Worm (Caenorhabditis elegans) whole organism, early embryonic: ENCODE results near the gene cosa-1.
"Not testable (repeated sequence)": the region's sequence is repeated elsewhere in the genome, so short reads cannot be mapped to it uniquely, and the experiment has no call there.

Experiments used
- B0310.2 ChIP-seq: sonication (generic microtip); optimal IDR thresholded peaks from 2 replicates; lab custom pipeline; 2016; ENCODE audit warnings: mild to moderate bottlenecking, missing genetic modification characterization, missing compliant biosample characterization
- F13C5.2 ChIP-seq: sonication (generic microtip); optimal IDR thresholded peaks from 2 replicates; lab custom pipeline; 2017; ENCODE audit warnings: mild to moderate bottlenecking, missing genetic modification characterization, inconsistent platforms, missing compliant biosample characterization
- ama-1 ChIP-seq: fragments of 150-350 bp; optimal IDR thresholded peaks from 2 replicates; lab custom pipeline; 2014
- ceh-36 ChIP-seq: sonication (generic microtip); optimal IDR thresholded peaks from 2 replicates; lab custom pipeline; 2016; ENCODE audit warnings: missing genetic modification characterization, inconsistent platforms, missing compliant biosample characterization
- ets-7 ChIP-seq: sonication (generic microtip); optimal IDR thresholded peaks from 2 replicates; lab custom pipeline; 2016; ENCODE audit warnings: missing genotype, missing genetic modification characterization, missing compliant biosample characterization
- flt-1 ChIP-seq: fragments of 200-800 bp; sonication (Bioruptor generic); IDR thresholded peaks from 2 replicates; pipeline ENCODE4 v1.3.6; 2022; ENCODE audit warnings: missing genetic modification characterization, missing compliant biosample characterization
- hmg-4 ChIP-seq: fragments of 200-800 bp; sonication (Bioruptor generic); optimal IDR thresholded peaks from 2 replicates; lab custom pipeline; 2018; ENCODE audit warnings: mild to moderate bottlenecking, missing genetic modification characterization, missing compliant biosample characterization
- hnd-1 ChIP-seq: sonication (generic microtip); optimal IDR thresholded peaks from 2 replicates; lab custom pipeline; 2016; ENCODE audit warnings: missing genetic modification characterization, missing compliant biosample characterization
- pes-1 ChIP-seq: fragments of 200-800 bp; sonication (Bioruptor generic); IDR thresholded peaks from 2 replicates; pipeline ENCODE4 v1.3.6; 2022; ENCODE audit warnings: missing genetic modification reagents, missing genetic modification characterization, missing compliant biosample characterization
- scrt-1 ChIP-seq: fragments of 200-800 bp; sonication (Bioruptor generic); IDR thresholded peaks from 2 replicates; pipeline ENCODE4 v1.3.6; 2022; ENCODE audit warnings: missing genetic modification characterization, missing compliant biosample characterization
- tbx-11 ChIP-seq: fragments of 200-800 bp; sonication (Bioruptor generic); IDR thresholded peaks from 2 replicates; pipeline ENCODE4 v1.3.6; 2022; ENCODE audit warnings: missing genetic modification characterization, missing compliant biosample characterization
- tbx-37 ChIP-seq: fragments of 200-800 bp; sonication (Bioruptor generic); conservative IDR thresholded peaks from 2 replicates; pipeline ENCODE4 v1.3.6; 2022; ENCODE audit warnings: missing genetic modification reagents, missing genetic modification characterization, missing compliant biosample characterization
- tra-4 ChIP-seq: sonication (generic microtip); optimal IDR thresholded peaks from 2 replicates; lab custom pipeline; 2017; ENCODE audit warnings: missing genetic modification characterization, missing compliant biosample characterization

- TF ChIP-seq ama-1 (lab: Kevin White, UChicago); hnd-1 (tag; lab: Kevin White, UChicago); tra-4 (tag; lab: Kevin White, UChicago); F13C5.2 (tag; lab: Kevin White, UChicago); B0310.2 (tag; lab: Kevin White, UChicago); tbx-11 (GFP tag; lab: Robert Waterston, UW); ets-7 (tag; lab: Kevin White, UChicago); flt-1 (GFP tag; lab: Robert Waterston, UW); scrt-1 (GFP tag; lab: Robert Waterston, UW); pes-1 (GFP tag; lab: Robert Waterston, UW); ceh-36; tbx-37; hmg-4 (GFP tag; lab: Kevin White, UChicago): not testable (repeated sequence)
These were observed 26.6 kb upstream of the cosa-1 start, which contains the start of gene cox-6B for ce11 chrIII:2699363-2699762.
